Fruit fly (Drosophila melanogaster): ENCODE data around the gene CG15646.
A peak's percentile ranks its signal among the peaks of the same experiment; 100 is the strongest.

The CG15646 gene

dm6 chrX:15618953-15619630, 51.7 kb downstream of the CG15646 start (continued):
- TF ChIP-seq twi (tag; optimal IDR thresholded peaks at IDR 0.05): peak; percentile 75
- peak; percentile 83 for TF ChIP-seq CG17361 (GFP tag; IDR thresholded peaks at IDR 0.05)
- peak; percentile 84 for TF ChIP-seq CG34422 (GFP tag; IDR thresholded peaks at IDR 0.05)
- peak; percentile 49 for TF ChIP-seq CrebB (tag; optimal IDR thresholded peaks at IDR 0.05)
- TF ChIP-seq Jarid2 (GFP tag; optimal IDR thresholded peaks at IDR 0.05): peak; percentile 66
- peak; percentile 15 for TF ChIP-seq CG2116 (GFP tag; optimal IDR thresholded peaks at IDR 0.05)
- TF ChIP-seq CG10366 (GFP tag; IDR thresholded peaks at IDR 0.05): peak; percentile 81
- peak; percentile 73 for TF ChIP-seq CG9876 (GFP tag; optimal IDR thresholded peaks at IDR 0.05)
- TF ChIP-seq sim (GFP tag; IDR thresholded peaks at IDR 0.05): 0 out of 2 replicates have a peak, but pooled peaks have one; percentile 37
- TF ChIP-seq HLH4C (GFP tag; IDR thresholded peaks at IDR 0.05; ENCODE audit: partially characterized antibody): no peak
- peak; percentile 63 for TF ChIP-seq CG18764 (GFP tag; optimal IDR thresholded peaks at IDR 0.05)
- peak; percentile 42; the same call in 1 of the 2 replicates for TF ChIP-seq E2f2 (GFP tag; IDR thresholded peaks at IDR 0.05)
- peak; percentile 46 for TF ChIP-seq Sry-β (GFP tag; optimal IDR thresholded peaks at IDR 0.05)
- peak; percentile 57 for TF ChIP-seq fu2 (GFP tag; optimal IDR thresholded peaks at IDR 0.05)
- no peak for TF ChIP-seq YL-1 (GFP tag; optimal IDR thresholded peaks at IDR 0.05)
- TF ChIP-seq CG32772 (GFP tag; IDR thresholded peaks at IDR 0.05): peak; percentile 86
- peak; percentile 81 for TF ChIP-seq CG12942 (GFP tag; optimal IDR thresholded peaks at IDR 0.05)
- no peak for TF ChIP-seq mirr (GFP tag; optimal IDR thresholded peaks at IDR 0.05)
- peak; percentile 76 for TF ChIP-seq Dbx (GFP tag; IDR thresholded peaks at IDR 0.05)
- peak; percentile 95 for TF ChIP-seq sens (GFP tag)
- no peak for TF ChIP-seq gfzf (GFP tag; optimal IDR thresholded peaks at IDR 0.05)
- TF ChIP-seq Atf6 (GFP tag; IDR thresholded peaks at IDR 0.05): peak; percentile 71
- peak; percentile 84 for TF ChIP-seq NfI (GFP tag; optimal IDR thresholded peaks at IDR 0.05)
- no peak for TF ChIP-seq tll (GFP tag; optimal IDR thresholded peaks at IDR 0.05)
- TF ChIP-seq CG3726 (GFP tag; IDR thresholded peaks at IDR 0.05): peak; percentile 73; the same call in 2 of the 3 replicates
- peak in 1 of 2 experiments; percentile 57 for TF ChIP-seq eve (GFP tag; optimal IDR thresholded peaks at IDR 0.05)
- peak; percentile 50 for TF ChIP-seq ro (GFP tag; IDR thresholded peaks at IDR 0.05)
- TF ChIP-seq run (tag; optimal IDR thresholded peaks at IDR 0.05): peak; percentile 60
- TF ChIP-seq inv (GFP tag; IDR thresholded peaks at IDR 0.05; ENCODE audit: partially characterized antibody): no peak
- no peak for TF ChIP-seq BEAF-32 (GFP tag; optimal IDR thresholded peaks at IDR 0.05)
- TF ChIP-seq CG7556 (GFP tag; optimal IDR thresholded peaks at IDR 0.05): peak; percentile 74
- TF ChIP-seq onecut (GFP tag; IDR thresholded peaks at IDR 0.05): peak; percentile 76
- peak; percentile 83 for TF ChIP-seq lmd (GFP tag; IDR thresholded peaks at IDR 0.05)
- 0 out of 2 replicates have a peak, but pooled peaks have one; percentile 44 for TF ChIP-seq al (GFP tag; IDR thresholded peaks at IDR 0.05)
- no peak for TF ChIP-seq usp (GFP tag; optimal IDR thresholded peaks at IDR 0.05)
- no peak for TF ChIP-seq Scr (GFP tag; IDR thresholded peaks at IDR 0.05; ENCODE audit: partially characterized antibody)
- peak; percentile 0 for TF ChIP-seq abd-A (tag; optimal IDR thresholded peaks at IDR 0.05)
- peak; percentile 83 for TF ChIP-seq Hr3 (GFP tag; optimal IDR thresholded peaks at IDR 0.05)
- no peak for TF ChIP-seq CG14860 (GFP tag; IDR thresholded peaks at IDR 0.05; ENCODE audit: partially characterized antibody)
- TF ChIP-seq Mad (GFP tag; optimal IDR thresholded peaks at IDR 0.05): peak; percentile 63
- no peak for TF ChIP-seq HLHmδ (GFP tag; optimal IDR thresholded peaks at IDR 0.05)
- TF ChIP-seq odd (GFP tag; optimal IDR thresholded peaks at IDR 0.05): peak; percentile 56
- TF ChIP-seq CG8290 (GFP tag; optimal IDR thresholded peaks at IDR 0.05): peak; percentile 80
- peak in 1 of 2 experiments; percentile 78 for TF ChIP-seq CG8290 (tag; optimal IDR thresholded peaks at IDR 0.05)
- 0 out of 3 replicates have a peak, but pooled peaks have one; percentile 56 for TF ChIP-seq gce (GFP tag; IDR thresholded peaks at IDR 0.05)
- TF ChIP-seq so (GFP tag; IDR thresholded peaks at IDR 0.05): peak; percentile 52; the same call in 1 of the 3 replicates
- peak; percentile 65 for TF ChIP-seq salm (tag; optimal IDR thresholded peaks at IDR 0.05)
- TF ChIP-seq CG16813 (GFP tag; IDR thresholded peaks at IDR 0.05; ENCODE audit: partially characterized antibody): no peak
- peak; percentile 45 for TF ChIP-seq CG15011 (GFP tag; optimal IDR thresholded peaks at IDR 0.05)
- TF ChIP-seq CG2199 (GFP tag; IDR thresholded peaks at IDR 0.05): peak; percentile 49; the same call in 1 of the 3 replicates

Data from whole organism, embryonic.